Worm (Caenorhabditis elegans): ENCODE data around the gene R10F2.6.

DNA sequence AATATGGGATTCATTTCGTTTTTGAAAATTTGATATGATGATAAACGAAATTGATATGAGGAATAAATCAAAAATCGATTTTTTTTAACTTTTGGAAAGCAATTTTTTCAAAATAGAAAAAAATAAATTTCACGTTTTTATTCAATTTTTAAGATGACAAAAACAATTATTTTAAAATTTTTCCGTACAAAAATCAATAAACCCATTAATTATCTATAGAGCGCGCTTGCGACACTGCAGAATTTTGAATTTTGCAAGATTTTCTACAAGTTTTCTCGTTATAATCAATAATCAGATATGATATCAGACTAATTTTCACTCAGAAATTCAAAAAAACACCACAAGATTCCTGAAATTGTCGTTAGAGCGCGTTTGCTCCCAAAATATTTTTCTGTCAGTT, at the start of gene R10F2.6:
- no peak for TF ChIP-seq him-1 (tag; optimal IDR thresholded peaks at IDR 0.05)
- no peak for TF ChIP-seq dao-5 (tag; optimal IDR thresholded peaks at IDR 0.05)
- TF ChIP-seq W03F9.2 (tag; optimal IDR thresholded peaks at IDR 0.05), result no peak

All from whole organism, L4/young adult.